Worm (Caenorhabditis elegans) whole organism, young adult: ENCODE measurements around the gene srsx-25.

Experiments
- C06A6.2 ChIP-seq: fragments of 200-800 bp; sonication (Bioruptor generic); conservative IDR thresholded peaks from 2 replicates; pipeline ENCODE4 v1.3.6; 2022; ENCODE audit warnings: missing genetic modification characterization, missing compliant biosample characterization
- C17E4.6 ChIP-seq: fragments of 200-800 bp; sonication (Bioruptor generic); IDR thresholded peaks from 2 replicates; pipeline ENCODE4 v1.3.6; 2022; ENCODE audit warnings: missing genetic modification reagents, missing genetic modification characterization, missing compliant biosample characterization
- D2030.7 ChIP-seq: fragments of 200-800 bp; sonication (Bioruptor generic); IDR thresholded peaks from 2 replicates; pipeline ENCODE4 v1.3.6; 2022; ENCODE audit warnings: missing genetic modification reagents, missing genetic modification characterization, missing compliant biosample characterization
- F22D6.2 ChIP-seq: sonication (generic microtip); optimal IDR thresholded peaks from 2 replicates; lab custom pipeline; 2016; ENCODE audit warnings: mild to moderate bottlenecking, missing genetic modification characterization, missing compliant biosample characterization
- F33H1.4 ChIP-seq: fragments of 200-800 bp; sonication (Bioruptor generic); IDR thresholded peaks from 2 replicates; pipeline ENCODE4 v1.3.6; 2022; ENCODE audit warnings: missing genetic modification reagents, missing genetic modification characterization, missing compliant biosample characterization
- F37B4.10 ChIP-seq: fragments of 200-800 bp; sonication (Bioruptor generic); IDR thresholded peaks from 2 replicates; pipeline ENCODE4 v1.3.6; 2022; ENCODE audit warnings: missing genetic modification characterization, missing compliant biosample characterization
- F39B2.1 ChIP-seq: fragments of 200-800 bp; sonication (Bioruptor generic); IDR thresholded peaks from 2 replicates; pipeline ENCODE4 v1.3.6; 2022; ENCODE audit warnings: missing genetic modification reagents, missing genetic modification characterization, missing compliant biosample characterization
- F49E8.2 ChIP-seq: sonication (generic microtip); optimal IDR thresholded peaks from 3 replicates; lab custom pipeline; 2017; ENCODE audit warnings: missing genetic modification characterization, mild to moderate bottlenecking, missing compliant biosample characterization, antibody characterized with exemption, moderate library complexity; ENCODE audit not compliant: insufficient read depth
- K12H6.12 ChIP-seq: fragments of 200-800 bp; sonication (Bioruptor generic); optimal IDR thresholded peaks from 2 replicates; lab custom pipeline; 2018; ENCODE audit warnings: mild to moderate bottlenecking, missing genetic modification characterization, missing compliant biosample characterization
- ZK185.1 ChIP-seq: sonication (generic microtip); optimal IDR thresholded peaks from 2 replicates; lab custom pipeline; 2016; ENCODE audit warnings: mild to moderate bottlenecking, missing genetic modification characterization, missing compliant biosample characterization; ENCODE audit not compliant: poor library complexity, severe bottlenecking
- ama-1 ChIP-seq, 3 experiments: fragments of 150-350 bp in 1 of 3; sonication (generic microtip) in 2 of 3; optimal IDR thresholded peaks; 2 replicates each; lab custom pipeline; 2014 to 2018; ENCODE audit warnings: missing biosample characterization in 2 of 3, missing genetic modification characterization in 2 of 3, missing genetic modification reagents in 2 of 3
- aptf-2 ChIP-seq: fragments of 200-800 bp; sonication (Bioruptor generic); conservative IDR thresholded peaks from 2 replicates; pipeline ENCODE4 v1.3.6; 2022; ENCODE audit warnings: missing genetic modification reagents, missing genetic modification characterization, missing compliant biosample characterization
- atf-7 ChIP-seq: sonication (generic microtip); optimal IDR thresholded peaks from 2 replicates; lab custom pipeline; 2017; ENCODE audit warnings: mild to moderate bottlenecking, missing genetic modification characterization, missing compliant biosample characterization
- attf-5 ChIP-seq: fragments of 200-800 bp; sonication (Bioruptor generic); optimal IDR thresholded peaks from 2 replicates; lab custom pipeline; 2018; ENCODE audit warnings: mild to moderate bottlenecking, missing genetic modification characterization, missing compliant biosample characterization
- bed-1 ChIP-seq: fragments of 200-800 bp; sonication (Bioruptor generic); IDR thresholded peaks from 2 replicates; pipeline ENCODE4 v1.3.6; 2022; ENCODE audit warnings: missing genetic modification reagents, missing genetic modification characterization, missing compliant biosample characterization
- cebp-2 ChIP-seq: fragments of 200-800 bp; sonication (Bioruptor generic); IDR thresholded peaks from 2 replicates; pipeline ENCODE4 v1.3.6; 2022; ENCODE audit warnings: missing genetic modification characterization, missing compliant biosample characterization
- ceh-27 ChIP-seq: fragments of 200-800 bp; sonication (Bioruptor generic); optimal IDR thresholded peaks from 2 replicates; lab custom pipeline; 2018; ENCODE audit warnings: mild to moderate bottlenecking, missing genetic modification characterization, moderate library complexity, missing compliant biosample characterization
- efl-1 ChIP-seq: fragments of 150-350 bp; optimal IDR thresholded peaks from 2 replicates; lab custom pipeline; 2014; ENCODE audit warnings: missing biosample characterization, missing genetic modification reagents, missing genetic modification characterization
- egrh-3 ChIP-seq: fragments of 200-800 bp; sonication (Bioruptor generic); IDR thresholded peaks from 2 replicates; pipeline ENCODE4 v1.3.6; 2022; ENCODE audit warnings: missing genetic modification reagents, missing genetic modification characterization, missing compliant biosample characterization
- ekl-4 ChIP-seq: fragments of 200-800 bp; sonication (Bioruptor generic); IDR thresholded peaks from 2 replicates; pipeline ENCODE4 v1.3.6; 2022; ENCODE audit warnings: missing genetic modification reagents, missing genetic modification characterization, missing compliant biosample characterization
- him-1 ChIP-seq: sonication (generic microtip); optimal IDR thresholded peaks from 2 replicates; lab custom pipeline; 2016; ENCODE audit warnings: missing genotype, missing genetic modification reagents, missing genetic modification characterization, missing compliant biosample characterization
- hlh-12 ChIP-seq: sonication (generic microtip); optimal IDR thresholded peaks from 2 replicates; lab custom pipeline; 2016; ENCODE audit warnings: missing genetic modification characterization, missing compliant biosample characterization
- lag-1 ChIP-seq: fragments of 200-800 bp; sonication (Bioruptor generic); IDR thresholded peaks from 2 replicates; pipeline ENCODE4 v1.3.6; 2022; ENCODE audit warnings: missing genetic modification reagents, missing genetic modification characterization, missing compliant biosample characterization
- let-607 ChIP-seq, 2 experiments: fragments of 200-800 bp in 1 of 2; sonication (Bioruptor generic) in 1 of 2; sonication (generic microtip) in 1 of 2; optimal IDR thresholded peaks; 2 replicates each; lab custom pipeline; 2016 to 2018; ENCODE audit warnings: mild to moderate bottlenecking in 2 of 2, missing compliant biosample characterization in 2 of 2, missing genetic modification characterization in 2 of 2, moderate library complexity in 2 of 2, missing genotype in 1 of 2
- lin-26 ChIP-seq: fragments of 200-800 bp; sonication (Bioruptor generic); IDR thresholded peaks from 2 replicates; pipeline ENCODE4 v1.3.6; 2022; ENCODE audit warnings: missing genetic modification reagents, missing genetic modification characterization, missing compliant biosample characterization
- madf-3 ChIP-seq: fragments of 200-800 bp; sonication (Bioruptor generic); IDR thresholded peaks from 2 replicates; pipeline ENCODE4 v1.3.6; 2022; ENCODE audit warnings: missing genetic modification reagents, missing genetic modification characterization, missing compliant biosample characterization
- madf-6 ChIP-seq: fragments of 200-800 bp; sonication (Bioruptor generic); IDR thresholded peaks from 2 replicates; pipeline ENCODE4 v1.3.6; 2022; ENCODE audit warnings: missing genetic modification reagents, missing genetic modification characterization, missing compliant biosample characterization
- mel-28 ChIP-seq: sonication (generic microtip); optimal IDR thresholded peaks from 2 replicates; lab custom pipeline; 2016; ENCODE audit warnings: borderline replicate concordance, mild to moderate bottlenecking, missing genetic modification characterization, missing compliant biosample characterization
- mes-4 ChIP-seq: sonication (generic microtip); optimal IDR thresholded peaks from 2 replicates; lab custom pipeline; 2016; ENCODE audit warnings: missing genotype, missing genetic modification characterization, missing compliant biosample characterization
- nfya-1 ChIP-seq: sonication (generic microtip); optimal IDR thresholded peaks from 2 replicates; lab custom pipeline; 2017; ENCODE audit warnings: antibody characterized with exemption, missing compliant biosample characterization, missing genetic modification characterization, borderline replicate concordance; ENCODE audit not compliant: insufficient read depth
- nfya-2 ChIP-seq: fragments of 200-800 bp; sonication (Bioruptor generic); IDR thresholded peaks from 2 replicates; pipeline ENCODE4 v1.3.6; 2022; ENCODE audit warnings: missing genetic modification reagents, missing genetic modification characterization, missing compliant biosample characterization
- nhr-120 ChIP-seq: fragments of 200-800 bp; sonication (Bioruptor generic); IDR thresholded peaks from 2 replicates; pipeline ENCODE4 v1.3.6; 2022; ENCODE audit warnings: missing genetic modification characterization, missing compliant biosample characterization
- nhr-179 ChIP-seq: sonication (generic microtip); optimal IDR thresholded peaks from 2 replicates; lab custom pipeline; 2016; ENCODE audit warnings: mild to moderate bottlenecking, missing genetic modification characterization, missing compliant biosample characterization
- nhr-90 ChIP-seq: sonication (generic microtip); optimal IDR thresholded peaks from 2 replicates; lab custom pipeline; 2016; ENCODE audit warnings: missing genotype, mild to moderate bottlenecking, missing genetic modification characterization, missing compliant biosample characterization
- pbrm-1 ChIP-seq: fragments of 200-800 bp; sonication (Bioruptor generic); IDR thresholded peaks from 2 replicates; pipeline ENCODE4 v1.3.6; 2022; ENCODE audit warnings: missing genetic modification reagents, missing genetic modification characterization, missing compliant biosample characterization
- pha-4 ChIP-seq: fragments of 150-350 bp; sonication (generic microtip); optimal IDR thresholded peaks from 2 replicates; lab custom pipeline; 2014; ENCODE audit warnings: missing biosample characterization, missing genetic modification reagents, missing genetic modification characterization
- rpc-1 ChIP-seq, 2 experiments: fragments of 150-350 bp in 1 of 2; sonication (generic microtip) in 1 of 2; optimal IDR thresholded peaks; 2 replicates each; lab custom pipeline; 2014 to 2018; ENCODE audit warnings: missing biosample characterization in 1 of 2, missing genetic modification characterization in 1 of 2, missing genetic modification reagents in 1 of 2, missing genotype in 1 of 2
- sdz-38 ChIP-seq: sonication (generic microtip); optimal IDR thresholded peaks from 2 replicates; lab custom pipeline; 2016; ENCODE audit warnings: missing genotype, missing genetic modification characterization, missing compliant biosample characterization
- snpc-4 ChIP-seq, 5 experiments: fragments of 150-350 bp in 1 of 5; sonication (generic microtip) in 4 of 5; optimal IDR thresholded peaks; 2 replicates each; lab custom pipeline; 2014 to 2018; ENCODE audit warnings: missing genetic modification characterization in 5 of 5, missing biosample characterization in 3 of 5, antibody characterized with exemption in 2 of 5, mild to moderate bottlenecking in 2 of 5, missing compliant biosample characterization in 2 of 5, missing genotype in 2 of 5, moderate library complexity in 2 of 5, missing genetic modification reagents in 1 of 5
- tbp1 ChIP-seq: fragments of 200-800 bp; sonication (Bioruptor generic); optimal IDR thresholded peaks from 2 replicates; lab custom pipeline; 2018; ENCODE audit warnings: mild to moderate bottlenecking, missing genetic modification characterization, missing compliant biosample characterization
- unc-130 ChIP-seq: sonication (generic microtip); optimal IDR thresholded peaks from 2 replicates; lab custom pipeline; 2016; ENCODE audit warnings: missing genetic modification reagents, missing genetic modification characterization, missing compliant biosample characterization
- ztf-18 ChIP-seq: sonication (generic microtip); optimal IDR thresholded peaks from 2 replicates; lab custom pipeline; 2016; ENCODE audit warnings: missing genotype, mild to moderate bottlenecking, missing genetic modification characterization, missing compliant biosample characterization
- ztf-22 ChIP-seq: fragments of 200-800 bp; sonication (Bioruptor generic); optimal IDR thresholded peaks from 2 replicates; lab custom pipeline; 2018; ENCODE audit warnings: mild to moderate bottlenecking, missing genetic modification characterization, moderate library complexity, missing compliant biosample characterization
- ztf-3 ChIP-seq: fragments of 200-800 bp; sonication (Bioruptor generic); optimal IDR thresholded peaks from 2 replicates; lab custom pipeline; 2018; ENCODE audit warnings: mild to moderate bottlenecking, missing genetic modification characterization, missing compliant biosample characterization
- ztf-6 ChIP-seq: fragments of 200-800 bp; sonication (Bioruptor generic); IDR thresholded peaks from 2 replicates; pipeline ENCODE4 v1.3.6; 2022; ENCODE audit warnings: missing genetic modification reagents, missing genetic modification characterization, missing compliant biosample characterization

srsx-25 gene

DNA sequence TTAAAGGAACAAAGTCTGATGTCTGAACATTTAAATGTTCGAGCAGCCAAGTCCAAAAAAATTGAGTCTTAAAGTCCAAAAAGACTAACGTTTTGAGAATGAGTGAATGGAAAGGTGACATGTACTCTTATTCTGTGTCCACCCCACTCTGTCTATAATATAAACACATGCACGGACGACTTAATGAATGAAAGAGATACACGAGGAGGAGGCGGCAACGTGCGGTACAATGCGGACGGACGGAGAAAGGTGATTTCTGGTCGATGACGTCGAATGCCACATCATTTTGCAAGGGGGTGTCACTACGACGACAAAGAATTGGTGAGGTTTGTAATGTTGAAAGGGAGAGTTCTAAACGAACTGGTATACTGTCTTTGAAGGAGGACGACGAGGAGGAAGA, 29.7 kb downstream of the srsx-25 start:
- TF ChIP-seq ama-1 (optimal IDR thresholded peaks at IDR 0.05; lab: Kevin White, UChicago) (peak; percentile 42), ama-1 (GFP tag; optimal IDR thresholded peaks at IDR 0.05; lab: Kevin White, UChicago) (no peak), unc-130 (no peak)

DNA sequence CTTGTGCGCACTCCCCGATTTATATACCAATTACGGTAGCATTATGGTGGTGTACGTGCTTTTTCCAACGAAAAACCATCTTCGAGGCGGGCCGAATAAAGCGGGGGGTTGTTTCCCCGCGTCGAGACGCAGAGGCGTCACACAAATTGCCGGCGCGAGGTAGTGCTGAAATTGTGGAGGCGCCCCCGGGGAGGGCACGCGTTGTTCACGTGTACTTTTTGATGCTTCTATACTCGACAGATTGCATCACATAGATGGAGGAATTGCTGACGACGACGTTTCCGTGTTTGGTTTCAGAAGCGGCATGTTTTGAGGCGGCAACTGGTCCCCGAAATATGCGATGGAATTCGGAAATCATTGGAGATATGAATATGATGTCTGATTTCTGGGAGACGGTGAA, 30.3 kb downstream of the srsx-25 start:
- TF ChIP-seq snpc-4 (GFP tag; optimal IDR thresholded peaks at IDR 0.05; lab: Kevin White, UChicago) (no peak), snpc-4 (tag; optimal IDR thresholded peaks at IDR 0.05; lab: Kevin White, UChicago) (peak in 3 of 4 experiments; percentile 30 to 51 (median 42)), tbp1 (GFP tag; lab: Kevin White, UChicago) (peak; percentile 57), mes-4 (tag; lab: Kevin White, UChicago) (no peak), nhr-120 (no peak), him-1 (tag; lab: Kevin White, UChicago) (no peak), efl-1 (GFP tag; lab: Kevin White, UChicago) (no peak), ztf-18 (tag; lab: Kevin White, UChicago) (peak; percentile 58), nhr-179 (tag; lab: Kevin White, UChicago) (no peak), F49E8.2 (tag; lab: Kevin White, UChicago) (no peak), lin-26 (GFP tag; lab: Robert Waterston, UW) (0 out of 2 replicates have a peak, but pooled peaks have one; percentile 43), ztf-6 (GFP tag; lab: Robert Waterston, UW) (0 out of 2 replicates have a peak, but pooled peaks have one; percentile 74), rpc-1 (optimal IDR thresholded peaks at IDR 0.05; lab: Kevin White, UChicago) (no peak), rpc-1 (tag; optimal IDR thresholded peaks at IDR 0.05; lab: Kevin White, UChicago) (no peak), pha-4 (tag; lab: Kevin White, UChicago) (no peak), atf-7 (tag; lab: Kevin White, UChicago) (peak; percentile 82), hlh-12 (no peak), nfya-1 (tag; lab: Kevin White, UChicago) (no peak), madf-6 (GFP tag; lab: Robert Waterston, UW) (no peak), bed-1 (GFP tag; lab: Robert Waterston, UW) (0 out of 2 replicates have a peak, but pooled peaks have one; percentile 76), D2030.7 (GFP tag; lab: Robert Waterston, UW) (no peak), egrh-3 (0 out of 2 replicates have a peak, but pooled peaks have one; percentile 27), ceh-27 (GFP tag; lab: Kevin White, UChicago) (peak; percentile 84), F39B2.1 (GFP tag; lab: Robert Waterston, UW) (no peak), pbrm-1 (GFP tag; lab: Robert Waterston, UW) (peak; percentile 49; the same call in 1 of the 2 replicates), unc-130 (no peak), mel-28 (no peak), K12H6.12 (tag; lab: Kevin White, UChicago) (peak; percentile 82), cebp-2 (GFP tag; lab: Robert Waterston, UW) (0 out of 2 replicates have a peak, but pooled peaks have one; percentile 6), ekl-4 (GFP tag; lab: Robert Waterston, UW) (no peak), nhr-90 (tag; lab: Kevin White, UChicago) (no peak), madf-3 (GFP tag; lab: Robert Waterston, UW) (0 out of 2 replicates have a peak, but pooled peaks have one; percentile 30), C06A6.2 (peak; percentile 77; the same call in 1 of the 2 replicates), aptf-2 (GFP tag; lab: Robert Waterston, UW) (no peak), F22D6.2 (tag; lab: Kevin White, UChicago) (peak; percentile 19), C17E4.6 (GFP tag; lab: Robert Waterston, UW) (peak; percentile 65; the same call in 1 of the 2 replicates), nfya-2 (GFP tag; lab: Robert Waterston, UW) (no peak), let-607 (tag; optimal IDR thresholded peaks at IDR 0.05; lab: Kevin White, UChicago) (peak in 1 of 2 experiments; percentile 49), ZK185.1 (tag; lab: Kevin White, UChicago) (no peak), attf-5 (peak; percentile 64), ztf-22 (GFP tag; lab: Kevin White, UChicago) (peak; percentile 62), ztf-3 (GFP tag; lab: Kevin White, UChicago) (peak; percentile 39), sdz-38 (tag; lab: Kevin White, UChicago) (no peak), F37B4.10 (GFP tag; lab: Robert Waterston, UW) (no peak), lag-1 (GFP tag; lab: Robert Waterston, UW) (no peak), F33H1.4 (GFP tag; lab: Robert Waterston, UW) (no peak)
